Fruit fly (Drosophila melanogaster) whole organism, adult: Measurements from ENCODE around the gene CG6431.

Source experiments
- CG11617 ChIP-seq: fragments of 200-800 bp; sonication (Bioruptor generic); optimal IDR thresholded peaks from 2 replicates; lab custom pipeline; 2017; ENCODE audit warnings: mild to moderate bottlenecking, missing biosample characterization, missing genetic modification reagents, missing genetic modification characterization
- CG12768 ChIP-seq: fragments of 200-800 bp; sonication (Bioruptor generic); optimal IDR thresholded peaks from 2 replicates; lab custom pipeline; 2017; ENCODE audit warnings: missing biosample characterization, missing genetic modification characterization, mild to moderate bottlenecking, moderate library complexity, missing genetic modification reagents
- CG14711 ChIP-seq: fragments of 200-800 bp; sonication (Bioruptor generic); optimal IDR thresholded peaks from 2 replicates; lab custom pipeline; 2018; ENCODE audit warnings: missing biosample characterization, mild to moderate bottlenecking, missing genetic modification characterization, moderate library complexity
- CG1620 ChIP-seq: fragments of 200-800 bp; sonication (Bioruptor generic); optimal IDR thresholded peaks from 2 replicates; lab custom pipeline; 2016; ENCODE audit warnings: missing biosample characterization, missing genetic modification characterization
- CG33017 ChIP-seq: fragments of 200-800 bp; sonication (Bioruptor generic); optimal IDR thresholded peaks from 2 replicates; lab custom pipeline; 2018; ENCODE audit warnings: missing biosample characterization, mild to moderate bottlenecking, missing genetic modification characterization, moderate library complexity
- CG5204 ChIP-seq: fragments of 200-800 bp; sonication (Bioruptor generic); optimal IDR thresholded peaks from 2 replicates; lab custom pipeline; 2016; ENCODE audit warnings: missing biosample characterization, missing genetic modification characterization
- CG7045 ChIP-seq: fragments of 200-800 bp; sonication (Bioruptor generic); optimal IDR thresholded peaks from 2 replicates; lab custom pipeline; 2017; ENCODE audit warnings: missing biosample characterization, mild to moderate bottlenecking, missing genetic modification characterization
- CG7101 ChIP-seq: fragments of 200-800 bp; sonication (Bioruptor generic); optimal IDR thresholded peaks from 2 replicates; lab custom pipeline; 2018; ENCODE audit warnings: missing biosample characterization, mild to moderate bottlenecking, missing genetic modification characterization, moderate library complexity
- Clk ChIP-seq: fragments of 200-800 bp; sonication (Bioruptor generic); optimal IDR thresholded peaks from 2 replicates; lab custom pipeline; 2017; ENCODE audit warnings: missing biosample characterization, missing genetic modification characterization
- Crg-1 ChIP-seq: fragments of 200-800 bp; sonication (Bioruptor generic); optimal IDR thresholded peaks from 2 replicates; lab custom pipeline; 2016; ENCODE audit warnings: missing biosample characterization, missing genetic modification characterization
- Hr96 ChIP-seq: fragments of 200-800 bp; sonication (Bioruptor generic); optimal IDR thresholded peaks from 2 replicates; lab custom pipeline; 2016; ENCODE audit warnings: missing biosample characterization, missing genetic modification characterization
- Mnt ChIP-seq: fragments of 200-800 bp; sonication (Bioruptor generic); optimal IDR thresholded peaks from 2 replicates; lab custom pipeline; 2016; ENCODE audit warnings: missing biosample characterization, mild to moderate bottlenecking, missing genetic modification characterization
- bab1 ChIP-seq: fragments of 200-800 bp; sonication (Bioruptor generic); optimal IDR thresholded peaks from 3 replicates; lab custom pipeline; 2019; ENCODE audit warnings: missing biosample characterization, mild to moderate bottlenecking, missing genetic modification characterization, moderate library complexity
- cic ChIP-seq: fragments of 200-800 bp; sonication (Bioruptor generic); optimal IDR thresholded peaks from 2 replicates; lab custom pipeline; 2017; ENCODE audit warnings: missing biosample characterization, mild to moderate bottlenecking, missing genetic modification characterization, moderate library complexity
- cnc ChIP-seq, 2 experiments: fragments of >200 bp; optimal IDR thresholded peaks; 2 replicates each; lab custom pipeline; 2017
- kay ChIP-seq: fragments of 200-800 bp; sonication (Bioruptor generic); peaks from one replicate; lab custom pipeline; 2016; ENCODE audit warnings: missing biosample characterization, missing genetic modification characterization, borderline replicate concordance
- ovo ChIP-seq: fragments of 200-800 bp; sonication (Bioruptor generic); optimal IDR thresholded peaks from 2 replicates; lab custom pipeline; 2016; ENCODE audit warnings: missing biosample characterization, missing genetic modification characterization
- pad ChIP-seq: fragments of 200-800 bp; sonication (Bioruptor generic); optimal IDR thresholded peaks from 3 replicates; lab custom pipeline; 2017; ENCODE audit warnings: missing biosample characterization, missing genetic modification characterization, mild to moderate bottlenecking, moderate library complexity, missing genetic modification reagents
- tj ChIP-seq: fragments of 200-800 bp; sonication (Bioruptor generic); optimal IDR thresholded peaks from 3 replicates; lab custom pipeline; 2017; ENCODE audit warnings: missing biosample characterization, mild to moderate bottlenecking, missing genetic modification characterization, moderate library complexity
- toe ChIP-seq: fragments of 200-800 bp; sonication (Bioruptor generic); optimal IDR thresholded peaks from 2 replicates; lab custom pipeline; 2016; ENCODE audit warnings: missing biosample characterization, missing genetic modification characterization

CG6431 gene

dm6 chr2L:10757038-10757685, 33.2 kb downstream of the CG6431 start:
- TF ChIP-seq CG33017 (tag; lab: Kevin White, UChicago), result no peak
- TF ChIP-seq CG7045, result no peak
- TF ChIP-seq Clk, result no peak
- TF ChIP-seq CG5204, result no peak
- no peak for TF ChIP-seq CG7101 (tag; lab: Kevin White, UChicago)
- no peak for TF ChIP-seq CG1620
- TF ChIP-seq ovo (GFP tag; lab: Kevin White, UChicago), result no peak
- TF ChIP-seq CG11617 (GFP tag; lab: Kevin White, UChicago), result no peak
- no peak for TF ChIP-seq cic
- TF ChIP-seq bab1, result no peak
- no peak for TF ChIP-seq toe (GFP tag; lab: Kevin White, UChicago)
- no peak for TF ChIP-seq Crg-1 (GFP tag; lab: Kevin White, UChicago)
- TF ChIP-seq cnc (optimal IDR thresholded peaks at IDR 0.05; lab: Kevin White, UChicago), result no peak
- no peak for TF ChIP-seq Hr96 (GFP tag; lab: Kevin White, UChicago)
- TF ChIP-seq CG14711 (tag; lab: Kevin White, UChicago), result no peak
- TF ChIP-seq CG12768 (GFP tag; lab: Kevin White, UChicago), result no peak
- TF ChIP-seq Mnt, result no peak
- TF ChIP-seq kay (GFP tag; lab: Kevin White, UChicago), result no peak
- TF ChIP-seq tj (GFP tag; lab: Kevin White, UChicago), result no peak

dm6 chr2L:10759624-10760023, 35.6 kb downstream of the CG6431 start:
- TF ChIP-seq Mnt, result no peak
- no peak for TF ChIP-seq cnc (optimal IDR thresholded peaks at IDR 0.05; lab: Kevin White, UChicago)
- TF ChIP-seq CG11617 (GFP tag; lab: Kevin White, UChicago), result no peak
- no peak for TF ChIP-seq ovo (GFP tag; lab: Kevin White, UChicago)
- no peak for TF ChIP-seq Crg-1 (GFP tag; lab: Kevin White, UChicago)
- no peak for TF ChIP-seq CG33017 (tag; lab: Kevin White, UChicago)
- TF ChIP-seq CG1620, result no peak
- no peak for TF ChIP-seq CG7045
- TF ChIP-seq pad, result no peak
- no peak for TF ChIP-seq CG14711 (tag; lab: Kevin White, UChicago)
- no peak for TF ChIP-seq kay (GFP tag; lab: Kevin White, UChicago)
- TF ChIP-seq tj (GFP tag; lab: Kevin White, UChicago), result no peak
- TF ChIP-seq toe (GFP tag; lab: Kevin White, UChicago), result no peak
- TF ChIP-seq Hr96 (GFP tag; lab: Kevin White, UChicago), result no peak
- TF ChIP-seq bab1, result no peak
- no peak for TF ChIP-seq CG5204
- TF ChIP-seq Clk, result no peak
- no peak for TF ChIP-seq cic

dm6 chr2L:10760422-10761166, 36.6 kb downstream of the CG6431 start, which contains the start of gene CG6495:
Gene CG6495 (plus strand): TSS chr2L:10761116.
- peak; percentile 10 for TF ChIP-seq CG12768 (GFP tag; lab: Kevin White, UChicago)
- TF ChIP-seq tj (GFP tag; lab: Kevin White, UChicago), result peak; percentile 8
- no peak for TF ChIP-seq CG11617 (GFP tag; lab: Kevin White, UChicago)
- TF ChIP-seq Crg-1 (GFP tag; lab: Kevin White, UChicago), result no peak
- TF ChIP-seq CG33017 (tag; lab: Kevin White, UChicago), result peak; percentile 44
- no peak for TF ChIP-seq CG5204
- no peak for TF ChIP-seq cic
- TF ChIP-seq Clk, result no peak
- no peak for TF ChIP-seq pad

- no peak for TF ChIP-seq toe (GFP tag; lab: Kevin White, UChicago)
- TF ChIP-seq pad, result no peak
- peak; percentile 59 for TF ChIP-seq bab1
- TF ChIP-seq CG14711 (tag; lab: Kevin White, UChicago), result peak; percentile 32
- TF ChIP-seq Hr96 (GFP tag; lab: Kevin White, UChicago), result peak; percentile 21
- no peak for TF ChIP-seq tj (GFP tag; lab: Kevin White, UChicago)
- peak; percentile 47 for TF ChIP-seq Mnt
- TF ChIP-seq CG12768 (GFP tag; lab: Kevin White, UChicago), result no peak
- TF ChIP-seq CG7045, result no peak
- TF ChIP-seq CG11617 (GFP tag; lab: Kevin White, UChicago), result no peak
- peak; percentile 24 for TF ChIP-seq CG1620
- TF ChIP-seq CG7101 (tag; lab: Kevin White, UChicago), result no peak
- no peak for TF ChIP-seq ovo (GFP tag; lab: Kevin White, UChicago)
- TF ChIP-seq kay (GFP tag; lab: Kevin White, UChicago), result no peak
- peak; percentile 3 for TF ChIP-seq CG33017 (tag; lab: Kevin White, UChicago)
These were observed 43.7 kb downstream of the CG6431 start, which contains the start of gene Ubc2 for dm6 chr2L:10767597-10768188. Gene Ubc2 (minus strand): TSS chr2L:10768006.

- TF ChIP-seq bab1 (peak; percentile 16), CG12768 (GFP tag; lab: Kevin White, UChicago) (no peak), pad (no peak), toe (GFP tag; lab: Kevin White, UChicago) (no peak), CG33017 (tag; lab: Kevin White, UChicago) (no peak), CG14711 (tag; lab: Kevin White, UChicago) (no peak), cnc (optimal IDR thresholded peaks at IDR 0.05; lab: Kevin White, UChicago) (no peak), kay (GFP tag; lab: Kevin White, UChicago) (no peak), cic (no peak), CG1620 (no peak), Mnt (peak; percentile 96), ovo (GFP tag; lab: Kevin White, UChicago) (no peak)
These were observed 45.7 kb downstream of the CG6431 start, which contains the start of gene CG6724 for dm6 chr2L:10769708-10770107. Gene CG6724 (minus strand): TSS chr2L:10769952.
